Worm (Caenorhabditis elegans): ENCODE measurements around the gene sdz-13.

ce11 chrIV:10855946-10856345 is 23.5 kb downstream of the sdz-13 start:
- TF ChIP-seq rcor-1 (GFP tag; IDR thresholded peaks at IDR 0.05) (no peak), pha-4 (tag; optimal IDR thresholded peaks at IDR 0.05) (no peak)

Data from whole organism, young adult.